Worm (Caenorhabditis elegans): ENCODE data around the gene egrh-2.

The egrh-2 gene

ce11 chrIV:1011776-1012175, 21.5 kb upstream of the egrh-2 start:
- no peak for TF ChIP-seq ceh-31 (tag; optimal IDR thresholded peaks at IDR 0.05)
- TF ChIP-seq npax-4 (tag; optimal IDR thresholded peaks at IDR 0.05): no peak
- TF ChIP-seq unc-3 (GFP tag; conservative IDR thresholded peaks at IDR 0.05): no peak
- TF ChIP-seq unc-3 (tag; optimal IDR thresholded peaks at IDR 0.05): no peak
- TF ChIP-seq sdc-2 (tag; optimal IDR thresholded peaks at IDR 0.05): no peak

ce11 chrIV:1010212-1010611, 20.0 kb upstream of the egrh-2 start, which contains the start of gene atg-3:
TSS of gene atg-3 (plus strand) at chrIV:1010512.
- TF ChIP-seq lim-6 (tag; optimal IDR thresholded peaks at IDR 0.05): no peak
- no peak for TF ChIP-seq syd-9 (tag; optimal IDR thresholded peaks at IDR 0.05)
- TF ChIP-seq pat-9 (tag; optimal IDR thresholded peaks at IDR 0.05): no peak

- TF ChIP-seq pros-1 (tag; optimal IDR thresholded peaks at IDR 0.05): no peak
- no peak for TF ChIP-seq K02D7.2 (tag; optimal IDR thresholded peaks at IDR 0.05)
- TF ChIP-seq ceh-30 (tag; optimal IDR thresholded peaks at IDR 0.05): peak; percentile 46
- TF ChIP-seq tbx-2 (tag; optimal IDR thresholded peaks at IDR 0.05): peak; percentile 1
- no peak for TF ChIP-seq dve-1 (tag; optimal IDR thresholded peaks at IDR 0.05)
- no peak for TF ChIP-seq nhr-232 (tag; optimal IDR thresholded peaks at IDR 0.05)
- peak; percentile 30 for TF ChIP-seq nfya-1 (tag; optimal IDR thresholded peaks at IDR 0.05)
- TF ChIP-seq mec-3 (tag; optimal IDR thresholded peaks at IDR 0.05; ENCODE audit: borderline replicate concordance): no peak
- TF ChIP-seq pqm-1 (tag; optimal IDR thresholded peaks at IDR 0.05): no peak
- TF ChIP-seq F13H6.1 (tag; optimal IDR thresholded peaks at IDR 0.05): no peak
- TF ChIP-seq lin-11 (tag; optimal IDR thresholded peaks at IDR 0.05): no peak
- TF ChIP-seq ceh-18 (tag; optimal IDR thresholded peaks at IDR 0.05): no peak
- TF ChIP-seq syd-9 (tag; optimal IDR thresholded peaks at IDR 0.05): no peak
- peak; percentile 46 for TF ChIP-seq ceh-48 (tag; optimal IDR thresholded peaks at IDR 0.05)
- TF ChIP-seq hlh-8 (tag; optimal IDR thresholded peaks at IDR 0.05): no peak
- TF ChIP-seq hlh-6 (tag; optimal IDR thresholded peaks at IDR 0.05): no peak
- TF ChIP-seq C38D4.7 (GFP tag; optimal IDR thresholded peaks at IDR 0.05): no peak
- TF ChIP-seq odd-2 (tag; optimal IDR thresholded peaks at IDR 0.05): no peak
- TF ChIP-seq ztf-16 (tag; optimal IDR thresholded peaks at IDR 0.05): no peak
- TF ChIP-seq hlh-30 (tag; optimal IDR thresholded peaks at IDR 0.05; ENCODE audit: insufficient read depth): peak; percentile 92
Observed at ce11 chrIV:1009546-1009945, 19.3 kb upstream of the egrh-2 start, which contains the start of gene Y55F3AM.9. TSS of gene Y55F3AM.9 (minus strand) at chrIV:1009734.

- TF ChIP-seq Y22D7AL.16 (tag; optimal IDR thresholded peaks at IDR 0.05) (no peak), ceh-48 (tag; optimal IDR thresholded peaks at IDR 0.05) (peak; percentile 47)
Observed at ce11 chrIV:1006662-1007061, 16.4 kb upstream of the egrh-2 start.

- TF ChIP-seq dmd-4 (tag; optimal IDR thresholded peaks at IDR 0.05; ENCODE audit: borderline replicate concordance) (no peak), sox-2 (GFP tag; IDR thresholded peaks at IDR 0.05) (no peak), K02D7.2 (tag; optimal IDR thresholded peaks at IDR 0.05) (no peak), ceh-9 (tag; optimal IDR thresholded peaks at IDR 0.05) (no peak), lin-11 (tag; optimal IDR thresholded peaks at IDR 0.05) (no peak), nfya-1 (tag; optimal IDR thresholded peaks at IDR 0.05) (no peak), pqm-1 (tag; optimal IDR thresholded peaks at IDR 0.05) (no peak), nhr-11 (tag; optimal IDR thresholded peaks at IDR 0.05) (no peak), pat-9 (tag; optimal IDR thresholded peaks at IDR 0.05) (no peak), pha-4 (tag; optimal IDR thresholded peaks at IDR 0.05) (no peak), zip-5 (tag; optimal IDR thresholded peaks at IDR 0.05) (no peak), hlh-13 (GFP tag; optimal IDR thresholded peaks at IDR 0.05) (no peak), ceh-31 (tag; optimal IDR thresholded peaks at IDR 0.05) (no peak), npax-4 (tag; optimal IDR thresholded peaks at IDR 0.05) (no peak), pax-1 (tag; optimal IDR thresholded peaks at IDR 0.05) (no peak)
Observed at ce11 chrIV:1005761-1006160, 15.5 kb upstream of the egrh-2 start, which contains the start of gene immp-2. TSS of gene immp-2 (minus strand) at chrIV:1005861.

Data from whole organism, late embryonic.